Worm (Caenorhabditis elegans) whole organism, early embryonic: Measurements from ENCODE around the gene flp-13.

Source experiments
- B0310.2 ChIP-seq: sonication (generic microtip); optimal IDR thresholded peaks from 2 replicates; lab custom pipeline; 2016; ENCODE audit warnings: mild to moderate bottlenecking, missing genetic modification characterization, missing compliant biosample characterization
- F13C5.2 ChIP-seq: sonication (generic microtip); optimal IDR thresholded peaks from 2 replicates; lab custom pipeline; 2017; ENCODE audit warnings: mild to moderate bottlenecking, missing genetic modification characterization, inconsistent platforms, missing compliant biosample characterization
- ama-1 ChIP-seq: fragments of 150-350 bp; optimal IDR thresholded peaks from 2 replicates; lab custom pipeline; 2014
- ceh-13 ChIP-seq: fragments of 200-800 bp; sonication (Bioruptor generic); optimal IDR thresholded peaks from 2 replicates; lab custom pipeline; 2018; ENCODE audit warnings: mild to moderate bottlenecking, missing genetic modification characterization, missing compliant biosample characterization
- ets-7 ChIP-seq: sonication (generic microtip); optimal IDR thresholded peaks from 2 replicates; lab custom pipeline; 2016; ENCODE audit warnings: missing genotype, missing genetic modification characterization, missing compliant biosample characterization
- flt-1 ChIP-seq: fragments of 200-800 bp; sonication (Bioruptor generic); IDR thresholded peaks from 2 replicates; pipeline ENCODE4 v1.3.6; 2022; ENCODE audit warnings: missing genetic modification characterization, missing compliant biosample characterization
- hnd-1 ChIP-seq: sonication (generic microtip); optimal IDR thresholded peaks from 2 replicates; lab custom pipeline; 2016; ENCODE audit warnings: missing genetic modification characterization, missing compliant biosample characterization
- pes-1 ChIP-seq: fragments of 200-800 bp; sonication (Bioruptor generic); IDR thresholded peaks from 2 replicates; pipeline ENCODE4 v1.3.6; 2022; ENCODE audit warnings: missing genetic modification reagents, missing genetic modification characterization, missing compliant biosample characterization
- scrt-1 ChIP-seq: fragments of 200-800 bp; sonication (Bioruptor generic); IDR thresholded peaks from 2 replicates; pipeline ENCODE4 v1.3.6; 2022; ENCODE audit warnings: missing genetic modification characterization, missing compliant biosample characterization
- sea-1 ChIP-seq: fragments of 200-800 bp; sonication (Bioruptor generic); conservative IDR thresholded peaks from 2 replicates; pipeline ENCODE4 v1.3.6; 2022; ENCODE audit warnings: missing genetic modification characterization, missing compliant biosample characterization
- tbx-11 ChIP-seq: fragments of 200-800 bp; sonication (Bioruptor generic); IDR thresholded peaks from 2 replicates; pipeline ENCODE4 v1.3.6; 2022; ENCODE audit warnings: missing genetic modification characterization, missing compliant biosample characterization
- tra-4 ChIP-seq: sonication (generic microtip); optimal IDR thresholded peaks from 2 replicates; lab custom pipeline; 2017; ENCODE audit warnings: missing genetic modification characterization, missing compliant biosample characterization

ce11 chrIV:7717916-7718315 lies 19.7 kb upstream of the flp-13 start, which contains the start of gene F33D4.6:
- no peak for TF ChIP-seq ceh-13 (GFP tag; lab: Kevin White, UChicago)
- no peak for TF ChIP-seq ama-1 (lab: Kevin White, UChicago)
- TF ChIP-seq flt-1 (GFP tag; lab: Robert Waterston, UW) = no peak
- no peak for TF ChIP-seq hnd-1 (tag; lab: Kevin White, UChicago)
- TF ChIP-seq pes-1 (GFP tag; lab: Robert Waterston, UW) = no peak
- TF ChIP-seq sea-1 (GFP tag; lab: Robert Waterston, UW) = no peak
- TF ChIP-seq tra-4 (tag; lab: Kevin White, UChicago) = no peak
- TF ChIP-seq scrt-1 (GFP tag; lab: Robert Waterston, UW) = no peak
- TF ChIP-seq F13C5.2 = no peak
- TF ChIP-seq B0310.2 (tag; lab: Kevin White, UChicago) = no peak
- no peak for TF ChIP-seq tbx-11 (GFP tag; lab: Robert Waterston, UW)
- TF ChIP-seq ets-7 (tag; lab: Kevin White, UChicago) = no peak
